Fruit fly (Drosophila melanogaster) whole organism, prepupa: ENCODE measurements around the gene lsn.
A peak's percentile ranks its signal among the peaks of the same experiment; 100 is the strongest.

Experiments
- Blimp-1 ChIP-seq: fragments of 200-800 bp; sonication (Bioruptor generic); optimal IDR thresholded peaks from 3 replicates; lab custom pipeline; 2017; ENCODE audit warnings: missing biosample characterization, missing genetic modification characterization, mild to moderate bottlenecking, moderate library complexity, missing genetic modification reagents
- CG10631 ChIP-seq: fragments of 200-800 bp; sonication (Bioruptor generic); optimal IDR thresholded peaks from 2 replicates; lab custom pipeline; 2016; ENCODE audit warnings: missing biosample characterization, missing genetic modification characterization
- CG11294 ChIP-seq: fragments of 200-800 bp; sonication (Bioruptor generic); IDR thresholded peaks from 2 replicates; pipeline ENCODE4 v1.3.6; 2022; ENCODE audit warnings: missing biosample characterization, missing genetic modification characterization
- CG11902 ChIP-seq: fragments of 200-800 bp; sonication (Bioruptor generic); optimal IDR thresholded peaks from 3 replicates; lab custom pipeline; 2016; ENCODE audit warnings: missing biosample characterization, missing genetic modification characterization
- CG15336 ChIP-seq: fragments of 200-800 bp; sonication (Bioruptor generic); IDR thresholded peaks from 2 replicates; pipeline ENCODE4 v1.3.6; 2022; ENCODE audit warnings: missing biosample characterization, missing genetic modification characterization
- CG1621 ChIP-seq: fragments of 200-800 bp; sonication (Bioruptor generic); optimal IDR thresholded peaks from 3 replicates; lab custom pipeline; 2018; ENCODE audit warnings: missing biosample characterization, mild to moderate bottlenecking, missing genetic modification characterization
- CG16779 ChIP-seq: fragments of 200-800 bp; sonication (Bioruptor generic); optimal IDR thresholded peaks from 3 replicates; lab custom pipeline; 2017; ENCODE audit warnings: missing biosample characterization, mild to moderate bottlenecking, missing genetic modification characterization
- CG3032 ChIP-seq: fragments of 200-800 bp; optimal IDR thresholded peaks from 2 replicates; lab custom pipeline; 2019; ENCODE audit warnings: missing biosample characterization, mild to moderate bottlenecking, missing genetic modification characterization, moderate library complexity
- CG31627 ChIP-seq: fragments of 200-800 bp; sonication (Bioruptor generic); optimal IDR thresholded peaks from 3 replicates; lab custom pipeline; 2016; ENCODE audit warnings: missing biosample characterization, missing genetic modification characterization
- CG32006 ChIP-seq: fragments of 200-800 bp; sonication (Bioruptor generic); optimal IDR thresholded peaks from 3 replicates; lab custom pipeline; 2017; ENCODE audit warnings: missing biosample characterization, mild to moderate bottlenecking, missing genetic modification characterization
- CG34406 ChIP-seq: fragments of 200-800 bp; sonication (Bioruptor generic); optimal IDR thresholded peaks from 3 replicates; lab custom pipeline; 2016; ENCODE audit warnings: missing biosample characterization, missing genetic modification characterization
- CG3919 ChIP-seq: fragments of 200-800 bp; sonication (Bioruptor generic); optimal IDR thresholded peaks from 3 replicates; lab custom pipeline; 2016; ENCODE audit warnings: missing biosample characterization, missing genetic modification characterization
- CG4318 ChIP-seq: fragments of 200-800 bp; sonication (Bioruptor generic); optimal IDR thresholded peaks from 3 replicates; lab custom pipeline; 2017; ENCODE audit warnings: missing biosample characterization, mild to moderate bottlenecking, missing genetic modification characterization
- CG6163 ChIP-seq: fragments of 200-800 bp; sonication (Bioruptor generic); IDR thresholded peaks from 3 replicates; pipeline ENCODE4 v1.3.6; 2022; ENCODE audit warnings: missing biosample characterization, missing genetic modification characterization
- CG6792 ChIP-seq: fragments of 200-800 bp; sonication (Bioruptor generic); optimal IDR thresholded peaks from 3 replicates; lab custom pipeline; 2016; ENCODE audit warnings: missing biosample characterization, missing genetic modification characterization
- CG6808 ChIP-seq: fragments of 200-800 bp; sonication (Bioruptor generic); optimal IDR thresholded peaks from 3 replicates; lab custom pipeline; 2017; ENCODE audit warnings: missing biosample characterization, missing genetic modification characterization, mild to moderate bottlenecking, moderate library complexity, missing genetic modification reagents
- CG6854 ChIP-seq: fragments of 200-800 bp; sonication (Bioruptor generic); optimal IDR thresholded peaks from 2 replicates; lab custom pipeline; 2017; ENCODE audit warnings: missing biosample characterization, mild to moderate bottlenecking, missing genetic modification characterization
- CG8319 ChIP-seq: fragments of 200-800 bp; sonication (Bioruptor generic); optimal IDR thresholded peaks from 3 replicates; lab custom pipeline; 2016; ENCODE audit warnings: missing biosample characterization, missing genetic modification characterization
- CG9139 ChIP-seq: fragments of 200-800 bp; sonication (Bioruptor generic); optimal IDR thresholded peaks from 3 replicates; lab custom pipeline; 2017; ENCODE audit warnings: missing biosample characterization, mild to moderate bottlenecking, missing genetic modification characterization
- Eip75B ChIP-seq: fragments of 200-800 bp; sonication (Bioruptor generic); optimal IDR thresholded peaks from 3 replicates; lab custom pipeline; 2016; ENCODE audit warnings: missing biosample characterization, missing genetic modification characterization
- Eip78C ChIP-seq: fragments of 200-800 bp; sonication (Bioruptor generic); peaks from one replicate; lab custom pipeline; 2016; ENCODE audit warnings: missing biosample characterization, missing genetic modification characterization
- Eip93F ChIP-seq: fragments of 200-800 bp; sonication (Bioruptor generic); optimal IDR thresholded peaks from 2 replicates; lab custom pipeline; 2016; ENCODE audit warnings: missing biosample characterization, mild to moderate bottlenecking, missing genetic modification characterization
- Ets21C ChIP-seq: fragments of 200-800 bp; sonication (Bioruptor generic); optimal IDR thresholded peaks from 3 replicates; lab custom pipeline; 2016; ENCODE audit warnings: missing biosample characterization, missing genetic modification characterization
- Ets96B ChIP-seq: fragments of 200-800 bp; optimal IDR thresholded peaks from 2 replicates; lab custom pipeline; 2019; ENCODE audit warnings: missing biosample characterization, mild to moderate bottlenecking, missing genetic modification characterization, moderate library complexity
- Hr38 ChIP-seq: sonication (Bioruptor generic); optimal IDR thresholded peaks from 2 replicates; lab custom pipeline; 2016; ENCODE audit warnings: missing biosample characterization, missing genetic modification characterization
- Hr39 ChIP-seq: fragments of 200-800 bp; sonication (Bioruptor generic); optimal IDR thresholded peaks from 2 replicates; lab custom pipeline; 2016; ENCODE audit warnings: missing biosample characterization, missing genetic modification characterization
- Hr4 ChIP-seq: fragments of 200-800 bp; sonication (Bioruptor generic); optimal IDR thresholded peaks from 3 replicates; lab custom pipeline; 2016; ENCODE audit warnings: missing biosample characterization, missing genetic modification characterization
- OdsH ChIP-seq: fragments of 200-800 bp; sonication (Bioruptor generic); optimal IDR thresholded peaks from 3 replicates; lab custom pipeline; 2016; ENCODE audit warnings: missing biosample characterization, missing genetic modification characterization
- Smox ChIP-seq: fragments of 200-800 bp; sonication (Bioruptor generic); optimal IDR thresholded peaks from 3 replicates; lab custom pipeline; 2016; ENCODE audit warnings: missing biosample characterization, missing genetic modification characterization
- Sox102F ChIP-seq: fragments of 200-800 bp; sonication (Bioruptor generic); optimal IDR thresholded peaks from 2 replicates; lab custom pipeline; 2016; ENCODE audit warnings: missing biosample characterization, mild to moderate bottlenecking, missing genetic modification characterization
- Sox14 ChIP-seq: fragments of 200-800 bp; sonication (Bioruptor generic); optimal IDR thresholded peaks from 3 replicates; lab custom pipeline; 2016; ENCODE audit warnings: missing biosample characterization, missing genetic modification characterization
- Sox15 ChIP-seq: fragments of 200-800 bp; sonication (Bioruptor generic); optimal IDR thresholded peaks from 3 replicates; lab custom pipeline; 2016; ENCODE audit warnings: missing biosample characterization, missing genetic modification characterization
- achi ChIP-seq: fragments of 200-800 bp; sonication (Bioruptor generic); optimal IDR thresholded peaks from 3 replicates; lab custom pipeline; 2016; ENCODE audit warnings: missing biosample characterization, missing genetic modification characterization
- acj6 ChIP-seq: fragments of 200-800 bp; sonication (Bioruptor generic); optimal IDR thresholded peaks from 3 replicates; lab custom pipeline; 2016; ENCODE audit warnings: missing biosample characterization, missing genetic modification characterization
- cyc ChIP-seq: fragments of 200-800 bp; sonication (Bioruptor generic); optimal IDR thresholded peaks from 3 replicates; lab custom pipeline; 2016; ENCODE audit warnings: missing biosample characterization, missing genetic modification characterization
- dac ChIP-seq: fragments of 200-800 bp; sonication (Bioruptor generic); optimal IDR thresholded peaks from 2 replicates; lab custom pipeline; 2017; ENCODE audit warnings: missing biosample characterization, mild to moderate bottlenecking, missing genetic modification characterization
- dsx ChIP-seq: fragments of 200-800 bp; optimal IDR thresholded peaks from 3 replicates; lab custom pipeline; 2019; ENCODE audit warnings: missing biosample characterization, mild to moderate bottlenecking, missing genetic modification characterization, moderate library complexity; ENCODE audit not compliant: poor library complexity, severe bottlenecking
- eg ChIP-seq: fragments of 200-800 bp; sonication (Bioruptor generic); IDR thresholded peaks from 3 replicates; pipeline ENCODE4 v1.3.6; 2022; ENCODE audit warnings: missing biosample characterization, missing genetic modification characterization
- esn ChIP-seq: fragments of 200-800 bp; sonication (Bioruptor generic); optimal IDR thresholded peaks from 2 replicates; lab custom pipeline; 2016; ENCODE audit warnings: missing biosample characterization, mild to moderate bottlenecking, missing genetic modification characterization, moderate library complexity
- fd59A ChIP-seq: fragments of 200-800 bp; sonication (Bioruptor generic); optimal IDR thresholded peaks from 2 replicates; lab custom pipeline; 2017; ENCODE audit warnings: missing biosample characterization, mild to moderate bottlenecking, missing genetic modification characterization, missing genetic modification reagents
- fkh ChIP-seq: fragments of 200-800 bp; sonication (Bioruptor generic); optimal IDR thresholded peaks from 3 replicates; lab custom pipeline; 2017; ENCODE audit warnings: missing biosample characterization, mild to moderate bottlenecking, missing genetic modification characterization, moderate library complexity
- net ChIP-seq: fragments of 200-800 bp; sonication (Bioruptor generic); optimal IDR thresholded peaks from 3 replicates; lab custom pipeline; 2016; ENCODE audit warnings: missing biosample characterization, missing genetic modification characterization
- salr ChIP-seq, 2 experiments: fragments of 200-800 bp; sonication (Bioruptor generic); optimal IDR thresholded peaks; 3 replicates each; lab custom pipeline; 2016 to 2018; ENCODE audit warnings: missing biosample characterization in 2 of 2, missing genetic modification characterization in 2 of 2, mild to moderate bottlenecking in 1 of 2
- spab ChIP-seq: fragments of 200-800 bp; sonication (Bioruptor generic); optimal IDR thresholded peaks from 2 replicates; lab custom pipeline; 2017; ENCODE audit warnings: missing biosample characterization, mild to moderate bottlenecking, missing genetic modification characterization, missing genetic modification reagents

The lsn gene

DNA sequence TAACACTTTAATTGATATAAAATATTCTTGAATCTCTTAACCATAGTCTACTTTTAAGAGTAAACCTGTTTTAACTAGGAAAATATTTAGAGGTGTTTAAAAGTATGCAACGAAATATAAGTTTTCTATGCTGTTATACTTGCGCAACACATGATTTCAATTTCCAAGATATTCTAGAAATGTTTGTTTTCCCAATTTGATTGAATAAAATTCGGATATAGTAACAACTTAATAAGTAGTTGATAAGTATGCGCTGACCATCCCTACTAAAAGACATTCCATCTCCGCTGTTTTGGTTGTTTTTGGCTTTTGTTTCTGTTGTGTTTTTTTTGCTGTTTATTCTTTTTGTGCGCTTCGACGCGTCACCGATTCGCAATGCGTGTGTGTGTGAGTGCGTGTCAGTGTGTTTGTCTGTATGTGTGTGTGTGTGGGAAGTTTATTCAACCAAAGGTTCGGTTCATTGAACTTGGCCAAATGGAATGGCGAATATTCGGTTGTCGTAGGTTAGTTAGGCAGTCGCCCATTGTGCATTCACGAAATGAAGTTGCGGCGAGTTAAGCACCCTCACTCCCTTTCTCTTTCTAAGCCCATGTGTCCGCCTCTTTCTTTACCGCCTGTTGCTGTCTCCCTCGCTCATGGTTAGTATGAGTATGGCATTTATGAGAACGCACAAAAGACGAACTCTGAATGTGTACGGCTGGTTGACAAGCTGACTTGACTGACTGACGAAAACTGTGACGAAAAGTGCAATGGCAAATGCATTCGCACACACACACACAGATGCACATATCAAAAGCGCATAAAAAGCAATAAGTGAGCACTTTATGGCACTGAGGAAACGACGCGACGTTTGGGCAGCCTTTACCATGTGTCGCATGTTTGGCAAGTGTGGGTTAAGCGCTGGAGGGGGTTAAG lies 31.2 kb downstream of the lsn start (continued):
- TF ChIP-seq CG32006 (GFP tag; lab: Kevin White, UChicago) = peak; percentile 43
- TF ChIP-seq CG4318 (GFP tag; lab: Kevin White, UChicago) = no peak
- peak; percentile 2 for TF ChIP-seq Ets96B (tag; lab: Kevin White, UChicago)
- peak; percentile 55 for TF ChIP-seq Blimp-1 (GFP tag; lab: Kevin White, UChicago)
- TF ChIP-seq achi = peak; percentile 19
- no peak for TF ChIP-seq Ets21C (GFP tag; lab: Kevin White, UChicago)
- no peak for TF ChIP-seq CG1621 (tag; lab: Kevin White, UChicago)
- TF ChIP-seq net (GFP tag; lab: Kevin White, UChicago) = no peak
- peak; percentile 73 for TF ChIP-seq eg (GFP tag; lab: Robert Waterston, UW)
- no peak for TF ChIP-seq Hr4
- TF ChIP-seq CG34406 (GFP tag; lab: Kevin White, UChicago) = peak; percentile 21
- peak; percentile 3 for TF ChIP-seq CG16779 (tag; lab: Kevin White, UChicago)
- peak; percentile 55 for TF ChIP-seq CG6808 (GFP tag; lab: Kevin White, UChicago)
- peak; percentile 33 for TF ChIP-seq CG8319 (GFP tag; lab: Kevin White, UChicago)
- TF ChIP-seq dsx = peak; percentile 10
- peak; percentile 24 for TF ChIP-seq CG3032
- TF ChIP-seq fd59A (GFP tag; lab: Kevin White, UChicago) = no peak
- TF ChIP-seq Sox102F = no peak
- peak; percentile 12 for TF ChIP-seq CG11902 (GFP tag; lab: Kevin White, UChicago)
- TF ChIP-seq Eip93F = peak; percentile 1
- peak; percentile 53 for TF ChIP-seq CG10631 (GFP tag; lab: Kevin White, UChicago)
- no peak for TF ChIP-seq Eip75B
- TF ChIP-seq CG3919 (GFP tag; lab: Kevin White, UChicago) = peak; percentile 20

DNA sequence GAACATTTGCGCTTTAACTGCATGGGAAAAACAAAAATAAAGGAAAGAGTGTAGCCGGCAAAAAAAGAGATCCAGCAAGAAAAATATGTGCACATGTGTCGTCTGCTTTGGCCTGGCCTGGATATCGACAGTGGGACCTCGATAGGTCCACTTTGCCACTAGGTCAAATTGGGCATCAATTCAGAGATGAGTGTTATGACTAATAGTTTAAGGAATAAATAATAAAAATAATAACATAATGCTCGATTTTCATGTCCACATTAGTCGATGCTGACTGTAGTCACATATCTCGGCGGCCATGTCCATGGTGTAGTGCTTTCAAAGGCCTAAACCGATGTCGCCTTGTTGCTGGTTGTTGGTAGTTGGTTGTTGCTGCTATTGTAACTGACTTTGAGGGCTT lies 32.6 kb downstream of the lsn start:
- TF ChIP-seq CG11294 (GFP tag; lab: Robert Waterston, UW) = peak; percentile 91
- TF ChIP-seq CG9139 (GFP tag; lab: Kevin White, UChicago) = peak; percentile 93
- TF ChIP-seq Eip93F = peak; percentile 80
- TF ChIP-seq esn (GFP tag; lab: Kevin White, UChicago) = peak; percentile 91
- peak; percentile 96 for TF ChIP-seq CG6808 (GFP tag; lab: Kevin White, UChicago)
- peak; percentile 87 for TF ChIP-seq CG31627 (GFP tag; lab: Kevin White, UChicago)
- peak; percentile 97 for TF ChIP-seq CG3919 (GFP tag; lab: Kevin White, UChicago)
- peak; percentile 85 for TF ChIP-seq cyc (GFP tag; lab: Kevin White, UChicago)
- peak; percentile 95 for TF ChIP-seq Sox14 (GFP tag; lab: Kevin White, UChicago)
- TF ChIP-seq CG15336 (GFP tag; lab: Robert Waterston, UW) = peak; percentile 98
- TF ChIP-seq Eip75B = peak; percentile 95
- peak; percentile 96 for TF ChIP-seq CG32006 (GFP tag; lab: Kevin White, UChicago)
- peak; percentile 87 for TF ChIP-seq CG34406 (GFP tag; lab: Kevin White, UChicago)
- TF ChIP-seq CG1621 (tag; lab: Kevin White, UChicago) = peak; percentile 96
- peak; percentile 90 for TF ChIP-seq Sox102F
- peak; percentile 98 for TF ChIP-seq CG6163 (GFP tag; lab: Robert Waterston, UW)
- peak; percentile 95 for TF ChIP-seq spab
- TF ChIP-seq achi = peak; percentile 95
- TF ChIP-seq Blimp-1 (GFP tag; lab: Kevin White, UChicago) = peak; percentile 63
- peak; percentile 93 for TF ChIP-seq CG6792 (GFP tag; lab: Kevin White, UChicago)
- peak; percentile 96 for TF ChIP-seq acj6 (GFP tag; lab: Kevin White, UChicago)
- TF ChIP-seq CG16779 (tag; lab: Kevin White, UChicago) = peak; percentile 90
- peak; percentile 96 for TF ChIP-seq dsx
- peak; percentile 6 for TF ChIP-seq Hr38 (GFP tag; lab: Kevin White, UChicago)
- TF ChIP-seq CG8319 (GFP tag; lab: Kevin White, UChicago) = peak; percentile 82
- peak; percentile 93 for TF ChIP-seq salr (GFP tag; optimal IDR thresholded peaks at IDR 0.05; lab: Kevin White, UChicago)
- TF ChIP-seq CG10631 (GFP tag; lab: Kevin White, UChicago) = peak; percentile 98
- TF ChIP-seq Eip78C (GFP tag; lab: Kevin White, UChicago) = peak; percentile 98
- peak; percentile 80 for TF ChIP-seq CG6854 (GFP tag; lab: Kevin White, UChicago)
- TF ChIP-seq fd59A (GFP tag; lab: Kevin White, UChicago) = peak; percentile 94
- peak; percentile 81 for TF ChIP-seq Sox15
- TF ChIP-seq OdsH = peak; percentile 95
- TF ChIP-seq Smox (GFP tag; lab: Kevin White, UChicago) = peak; percentile 87
- peak; percentile 92 for TF ChIP-seq net (GFP tag; lab: Kevin White, UChicago)
- no peak for TF ChIP-seq fkh (GFP tag; lab: Kevin White, UChicago)
- peak; percentile 96 for TF ChIP-seq eg (GFP tag; lab: Robert Waterston, UW)
- TF ChIP-seq dac = peak; percentile 90
- TF ChIP-seq Ets96B (tag; lab: Kevin White, UChicago) = peak; percentile 95
- peak; percentile 81 for TF ChIP-seq CG11902 (GFP tag; lab: Kevin White, UChicago)
- TF ChIP-seq Hr39 = peak; percentile 87
